Fruit fly (Drosophila melanogaster): Measurements from ENCODE around the gene RhoGAP71E.

RhoGAP71E gene

DNA sequence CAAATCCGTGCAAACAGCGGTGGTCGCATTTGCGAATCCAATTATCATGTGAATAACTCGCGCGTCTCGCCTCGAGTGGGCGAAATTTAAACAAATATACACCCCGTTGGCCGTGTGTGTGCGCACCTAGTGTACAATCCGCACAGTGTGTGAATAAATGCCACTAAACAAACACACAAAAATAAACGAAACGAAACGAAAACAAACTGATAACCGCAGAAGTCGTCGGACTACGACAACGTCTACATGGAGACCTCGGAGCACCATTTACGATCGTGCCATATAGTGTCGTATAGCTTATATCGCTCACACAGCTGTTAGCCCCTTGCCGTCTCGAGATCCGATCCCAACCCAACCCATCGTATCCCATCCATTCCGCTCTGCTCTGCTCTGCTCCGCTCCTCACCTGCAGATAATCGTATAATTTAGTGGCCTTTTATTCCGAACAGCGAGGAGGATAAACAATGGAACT lies 22.1 kb upstream of the RhoGAP71E start (continued):
- TF ChIP-seq CG3065 (GFP tag; optimal IDR thresholded peaks at IDR 0.05), result peak; percentile 38
- TF ChIP-seq her (GFP tag; optimal IDR thresholded peaks at IDR 0.05), result peak; percentile 61
- TF ChIP-seq CG11247 (GFP tag; IDR thresholded peaks at IDR 0.05), result peak; percentile 53
- TF ChIP-seq CG7928 (GFP tag; optimal IDR thresholded peaks at IDR 0.05), result peak; percentile 57
- TF ChIP-seq crol (GFP tag; IDR thresholded peaks at IDR 0.05), result peak; percentile 72
- peak; percentile 51 for TF ChIP-seq CG2120 (GFP tag; optimal IDR thresholded peaks at IDR 0.05)
- TF ChIP-seq bcd (GFP tag; optimal IDR thresholded peaks at IDR 0.05), result peak; percentile 48
- TF ChIP-seq br (optimal IDR thresholded peaks at IDR 0.05), result no peak
- peak; percentile 43; the same call in 1 of the 3 replicates for TF ChIP-seq Mrtf (GFP tag; IDR thresholded peaks at IDR 0.05)
- peak; percentile 33 for TF ChIP-seq slp2 (GFP tag; optimal IDR thresholded peaks at IDR 0.05)
- peak; percentile 76 for TF ChIP-seq wek (GFP tag; optimal IDR thresholded peaks at IDR 0.05)
- no peak for TF ChIP-seq Dip3 (GFP tag; optimal IDR thresholded peaks at IDR 0.05)
- TF ChIP-seq CG31365 (tag; optimal IDR thresholded peaks at IDR 0.05), result peak; percentile 65
- TF ChIP-seq dysf (GFP tag; IDR thresholded peaks at IDR 0.05), result peak; percentile 47; the same call in 2 of the 3 replicates
- no peak for TF ChIP-seq fd96Cb (tag; optimal IDR thresholded peaks at IDR 0.05)
- TF ChIP-seq lab (GFP tag; optimal IDR thresholded peaks at IDR 0.05), result peak; percentile 89
- TF ChIP-seq da (GFP tag; optimal IDR thresholded peaks at IDR 0.05), result peak; percentile 62
- peak; percentile 71 for TF ChIP-seq CG1529 (GFP tag; optimal IDR thresholded peaks at IDR 0.05)
- peak; percentile 67 for TF ChIP-seq MTF-1 (GFP tag; optimal IDR thresholded peaks at IDR 0.05; ENCODE audit: borderline replicate concordance)
- peak; percentile 62 for TF ChIP-seq Awh (GFP tag; IDR thresholded peaks at IDR 0.05)
- peak; percentile 49; the same call in 1 of the 2 replicates for TF ChIP-seq HLH3B (GFP tag; IDR thresholded peaks at IDR 0.05)
- TF ChIP-seq toy (GFP tag; IDR thresholded peaks at IDR 0.05), result no peak
- peak; percentile 42 for TF ChIP-seq CG16863 (GFP tag; optimal IDR thresholded peaks at IDR 0.05)
- TF ChIP-seq E2f1 (GFP tag; IDR thresholded peaks at IDR 0.05), result peak; percentile 57; the same call in 1 of the 2 replicates
- peak; percentile 77 for TF ChIP-seq HLHmδ (GFP tag; optimal IDR thresholded peaks at IDR 0.05)
- peak; percentile 70 for TF ChIP-seq CG4707 (GFP tag; optimal IDR thresholded peaks at IDR 0.05)
- no peak for TF ChIP-seq CG13894 (tag; optimal IDR thresholded peaks at IDR 0.05)
- peak; percentile 47 for TF ChIP-seq CG3838 (GFP tag; optimal IDR thresholded peaks at IDR 0.05)
- peak; percentile 80 for TF ChIP-seq CG1233 (GFP tag; optimal IDR thresholded peaks at IDR 0.05)
- TF ChIP-seq ash1 (GFP tag; optimal IDR thresholded peaks at IDR 0.05), result peak; percentile 52
- 0 out of 3 replicates have a peak, but pooled peaks have one; percentile 67 for TF ChIP-seq CG11456 (GFP tag; IDR thresholded peaks at IDR 0.05)
- peak; percentile 62 for TF ChIP-seq ftz-f1 (GFP tag; optimal IDR thresholded peaks at IDR 0.05)
- no peak for TF ChIP-seq H15 (GFP tag; IDR thresholded peaks at IDR 0.05)
- peak; percentile 41 for TF ChIP-seq Dek (tag; optimal IDR thresholded peaks at IDR 0.05)
- peak; percentile 88; the same call in 1 of the 2 replicates for TF ChIP-seq rib (GFP tag; IDR thresholded peaks at IDR 0.05)
- peak; percentile 36 for TF ChIP-seq CG30431 (GFP tag; optimal IDR thresholded peaks at IDR 0.05)
- TF ChIP-seq YL-1 (GFP tag; optimal IDR thresholded peaks at IDR 0.05), result peak; percentile 19
- peak in 1 of 2 experiments; percentile 36 for TF ChIP-seq tll (GFP tag; optimal IDR thresholded peaks at IDR 0.05)
- TF ChIP-seq CkIIα-i1 (GFP tag; IDR thresholded peaks at IDR 0.05), result no peak
- no peak for TF ChIP-seq CG10462 (GFP tag; optimal IDR thresholded peaks at IDR 0.05)
- peak in 1 of 2 experiments; percentile 63 for TF ChIP-seq Hr51 (GFP tag; optimal IDR thresholded peaks at IDR 0.05)
- peak; percentile 47 for TF ChIP-seq Kr (GFP tag; optimal IDR thresholded peaks at IDR 0.05)
- TF ChIP-seq Drgx (GFP tag; IDR thresholded peaks at IDR 0.05), result 0 out of 2 replicates have a peak, but pooled peaks have one; percentile 23
- TF ChIP-seq CG32772 (GFP tag; IDR thresholded peaks at IDR 0.05), result no peak
- peak; percentile 79 for TF ChIP-seq sd (tag; optimal IDR thresholded peaks at IDR 0.05)
- TF ChIP-seq CG10979 (tag; optimal IDR thresholded peaks at IDR 0.05), result peak; percentile 44
- TF ChIP-seq org-1 (GFP tag; optimal IDR thresholded peaks at IDR 0.05), result peak; percentile 84
- TF ChIP-seq NC2β (GFP tag; optimal IDR thresholded peaks at IDR 0.05), result no peak
- TF ChIP-seq CG9797 (GFP tag; optimal IDR thresholded peaks at IDR 0.05), result no peak
- TF ChIP-seq CG18476 (GFP tag; optimal IDR thresholded peaks at IDR 0.05), result peak; percentile 51
- no peak for TF ChIP-seq Hr3 (GFP tag; optimal IDR thresholded peaks at IDR 0.05)

All from whole organism, embryonic.